Worm (Caenorhabditis elegans) whole organism, early embryonic: ENCODE results near the gene rimb-1.

Experiments
- B0310.2 ChIP-seq: sonication (generic microtip); optimal IDR thresholded peaks from 2 replicates; lab custom pipeline; 2016; ENCODE audit warnings: mild to moderate bottlenecking, missing genetic modification characterization, missing compliant biosample characterization
- ama-1 ChIP-seq: fragments of 150-350 bp; optimal IDR thresholded peaks from 2 replicates; lab custom pipeline; 2014
- ceh-13 ChIP-seq: fragments of 200-800 bp; sonication (Bioruptor generic); optimal IDR thresholded peaks from 2 replicates; lab custom pipeline; 2018; ENCODE audit warnings: mild to moderate bottlenecking, missing genetic modification characterization, missing compliant biosample characterization
- hmbx-1 ChIP-seq: sonication (generic microtip); optimal IDR thresholded peaks from 2 replicates; lab custom pipeline; 2016; ENCODE audit warnings: mild to moderate bottlenecking, missing genetic modification characterization, missing compliant biosample characterization
- hnd-1 ChIP-seq: sonication (generic microtip); optimal IDR thresholded peaks from 2 replicates; lab custom pipeline; 2016; ENCODE audit warnings: missing genetic modification characterization, missing compliant biosample characterization
- pes-1 ChIP-seq: fragments of 200-800 bp; sonication (Bioruptor generic); IDR thresholded peaks from 2 replicates; pipeline ENCODE4 v1.3.6; 2022; ENCODE audit warnings: missing genetic modification reagents, missing genetic modification characterization, missing compliant biosample characterization
- sea-1 ChIP-seq: fragments of 200-800 bp; sonication (Bioruptor generic); conservative IDR thresholded peaks from 2 replicates; pipeline ENCODE4 v1.3.6; 2022; ENCODE audit warnings: missing genetic modification characterization, missing compliant biosample characterization
- tbx-11 ChIP-seq: fragments of 200-800 bp; sonication (Bioruptor generic); IDR thresholded peaks from 2 replicates; pipeline ENCODE4 v1.3.6; 2022; ENCODE audit warnings: missing genetic modification characterization, missing compliant biosample characterization
- tra-4 ChIP-seq: sonication (generic microtip); optimal IDR thresholded peaks from 2 replicates; lab custom pipeline; 2017; ENCODE audit warnings: missing genetic modification characterization, missing compliant biosample characterization

DNA sequence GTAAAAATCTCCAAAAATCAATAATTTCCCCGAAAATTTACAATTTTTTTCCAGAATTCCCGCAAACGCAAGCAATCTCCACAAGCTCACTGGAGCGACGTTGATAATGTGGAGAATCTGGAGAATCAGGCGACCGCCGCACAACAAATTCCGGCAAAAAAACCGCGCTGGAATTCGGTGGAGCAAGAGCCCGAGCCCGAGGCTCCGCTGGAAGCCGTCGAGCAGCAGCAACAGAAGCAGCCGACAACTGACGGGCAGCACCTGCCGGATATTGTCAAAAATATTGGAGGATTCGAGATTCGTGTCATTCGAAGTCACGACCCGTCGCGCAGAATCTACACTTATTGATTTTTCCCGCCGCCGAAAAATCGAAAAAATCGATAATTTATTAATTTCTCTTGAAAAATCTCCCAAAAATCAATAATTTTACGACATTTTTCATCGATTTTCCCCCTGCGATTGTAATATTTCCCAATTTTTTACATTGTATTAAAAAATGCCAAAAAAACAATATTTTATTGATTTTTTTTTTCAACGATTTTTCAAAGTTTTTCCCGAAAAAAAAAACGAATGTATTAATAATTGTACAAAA lies 64.1 kb downstream of the rimb-1 start:
- TF ChIP-seq hmbx-1 (tag; lab: Kevin White, UChicago): no peak
- TF ChIP-seq tra-4 (tag; lab: Kevin White, UChicago): no peak
- TF ChIP-seq ama-1: no peak
- no peak for TF ChIP-seq pes-1 (GFP tag; lab: Robert Waterston, UW)
- no peak for TF ChIP-seq sea-1 (GFP tag; lab: Robert Waterston, UW)
- TF ChIP-seq B0310.2 (tag; lab: Kevin White, UChicago): no peak
- TF ChIP-seq ceh-13 (GFP tag; lab: Kevin White, UChicago): no peak
- no peak for TF ChIP-seq tbx-11
- TF ChIP-seq hnd-1: no peak
